Worm (Caenorhabditis elegans): ENCODE results near the gene F41G4.7.

F41G4.7 gene

ce11 chrX:16871355-16871754 lies 35.2 kb upstream of the F41G4.7 start:
- no peak for TF ChIP-seq nhr-6 (tag; optimal IDR thresholded peaks at IDR 0.05)
- TF ChIP-seq ama-1 (optimal IDR thresholded peaks at IDR 0.05) = no peak
- TF ChIP-seq unc-55 (GFP tag; optimal IDR thresholded peaks at IDR 0.05) = no peak
- no peak for TF ChIP-seq ztf-4 (tag; optimal IDR thresholded peaks at IDR 0.05)
- TF ChIP-seq sma-9 (GFP tag; optimal IDR thresholded peaks at IDR 0.05) = peak; percentile 80
- TF ChIP-seq sma-9 (tag; optimal IDR thresholded peaks at IDR 0.05) = no peak
- no peak for TF ChIP-seq nhr-77 (tag; optimal IDR thresholded peaks at IDR 0.05)
- peak; percentile 35 for TF ChIP-seq sma-3 (GFP tag; optimal IDR thresholded peaks at IDR 0.05)
- no peak for TF ChIP-seq elt-1 (tag; optimal IDR thresholded peaks at IDR 0.05)
- TF ChIP-seq nhr-21 (tag; optimal IDR thresholded peaks at IDR 0.05) = peak; percentile 56
- peak; percentile 80 for TF ChIP-seq blmp-1 (tag; optimal IDR thresholded peaks at IDR 0.05; ENCODE audit: insufficient read depth)
- no peak for TF ChIP-seq elt-3 (tag; optimal IDR thresholded peaks at IDR 0.05)
- TF ChIP-seq sem-4 (tag; optimal IDR thresholded peaks at IDR 0.05) = peak; percentile 27
- no peak for TF ChIP-seq ztf-11 (tag; optimal IDR thresholded peaks at IDR 0.05)
- TF ChIP-seq crh-2 (tag; optimal IDR thresholded peaks at IDR 0.05) = peak; percentile 1
- no peak for TF ChIP-seq nhr-11 (tag; optimal IDR thresholded peaks at IDR 0.05)
- no peak for TF ChIP-seq ceh-82 (tag; optimal IDR thresholded peaks at IDR 0.05)
- TF ChIP-seq unc-39 (tag; optimal IDR thresholded peaks at IDR 0.05) = no peak
- TF ChIP-seq mdl-1 (tag; optimal IDR thresholded peaks at IDR 0.05) = peak in 1 of 2 experiments; percentile 50
- TF ChIP-seq nhr-25 (tag; optimal IDR thresholded peaks at IDR 0.05) = peak; percentile 69
- peak; percentile 45 for TF ChIP-seq fos-1 (tag; optimal IDR thresholded peaks at IDR 0.05)
- no peak for TF ChIP-seq alr-1 (tag; optimal IDR thresholded peaks at IDR 0.05)
- no peak for TF ChIP-seq zag-1 (tag; optimal IDR thresholded peaks at IDR 0.05)

ce11 chrX:16868931-16869330 lies 32.7 kb upstream of the F41G4.7 start, which contains the start of gene aakg-2:
TSS of gene aakg-2 (minus strand) at chrX:16869031.
- TF ChIP-seq nhr-21 (tag; optimal IDR thresholded peaks at IDR 0.05) = no peak
- TF ChIP-seq ztf-1 (GFP tag; conservative IDR thresholded peaks at IDR 0.05) = no peak
- TF ChIP-seq ceh-82 (tag; optimal IDR thresholded peaks at IDR 0.05) = no peak
- TF ChIP-seq elt-1 (tag; optimal IDR thresholded peaks at IDR 0.05) = no peak
- no peak for TF ChIP-seq ZK546.5 (tag; optimal IDR thresholded peaks at IDR 0.05)
- no peak for TF ChIP-seq ztf-4 (tag; optimal IDR thresholded peaks at IDR 0.05)
- TF ChIP-seq C34F6.9 (tag; optimal IDR thresholded peaks at IDR 0.05) = no peak
- no peak for TF ChIP-seq sma-3 (GFP tag; optimal IDR thresholded peaks at IDR 0.05)
- TF ChIP-seq sem-4 (tag; optimal IDR thresholded peaks at IDR 0.05) = no peak

ce11 chrX:16865675-16866074 lies 29.5 kb upstream of the F41G4.7 start:
- no peak for TF ChIP-seq alr-1 (tag; optimal IDR thresholded peaks at IDR 0.05)
- TF ChIP-seq blmp-1 (tag; optimal IDR thresholded peaks at IDR 0.05; ENCODE audit: insufficient read depth) = no peak
- TF ChIP-seq skn-1 (tag; optimal IDR thresholded peaks at IDR 0.05) = no peak
- no peak for TF ChIP-seq mbf-1 (tag; optimal IDR thresholded peaks at IDR 0.05)
- no peak for TF ChIP-seq F13H6.1 (tag; optimal IDR thresholded peaks at IDR 0.05)
- no peak for TF ChIP-seq ceh-16 (tag; optimal IDR thresholded peaks at IDR 0.05)
- TF ChIP-seq sem-4 (tag; optimal IDR thresholded peaks at IDR 0.05) = no peak

- TF ChIP-seq ceh-16 (tag; optimal IDR thresholded peaks at IDR 0.05) (no peak), unc-62 (GFP tag; optimal IDR thresholded peaks at IDR 0.05) (no peak), Y55F3AM.14 (GFP tag; optimal IDR thresholded peaks at IDR 0.05) (no peak), peb-1 (tag; optimal IDR thresholded peaks at IDR 0.05) (no peak), snpc-4 (tag; optimal IDR thresholded peaks at IDR 0.05) (no peak), nhr-11 (tag; optimal IDR thresholded peaks at IDR 0.05) (no peak), blmp-1 (tag; optimal IDR thresholded peaks at IDR 0.05; ENCODE audit: insufficient read depth) (no peak), ztf-1 (GFP tag; conservative IDR thresholded peaks at IDR 0.05) (no peak)
Observed at ce11 chrX:16865016-16865415, 28.8 kb upstream of the F41G4.7 start.

- no peak for TF ChIP-seq nhr-25 (tag; optimal IDR thresholded peaks at IDR 0.05)
- TF ChIP-seq nhr-77 (tag; optimal IDR thresholded peaks at IDR 0.05) = no peak
- TF ChIP-seq nhr-21 (tag; optimal IDR thresholded peaks at IDR 0.05) = no peak
- TF ChIP-seq mdl-1 (tag; optimal IDR thresholded peaks at IDR 0.05) = no peak
- TF ChIP-seq sma-9 (GFP tag; optimal IDR thresholded peaks at IDR 0.05) = no peak
- TF ChIP-seq sma-9 (tag; optimal IDR thresholded peaks at IDR 0.05) = no peak
- TF ChIP-seq lin-13 (GFP tag; optimal IDR thresholded peaks at IDR 0.05) = no peak
- no peak for TF ChIP-seq nhr-12 (tag; optimal IDR thresholded peaks at IDR 0.05)
- TF ChIP-seq ceh-16 (tag; optimal IDR thresholded peaks at IDR 0.05) = no peak
- TF ChIP-seq C34F6.9 (tag; optimal IDR thresholded peaks at IDR 0.05) = no peak
- no peak for TF ChIP-seq elt-3 (tag; optimal IDR thresholded peaks at IDR 0.05)
- no peak for TF ChIP-seq sem-4 (tag; optimal IDR thresholded peaks at IDR 0.05)
- TF ChIP-seq sma-3 (GFP tag; optimal IDR thresholded peaks at IDR 0.05) = no peak
- TF ChIP-seq alr-1 (tag; optimal IDR thresholded peaks at IDR 0.05) = no peak
- TF ChIP-seq dmd-4 (tag; optimal IDR thresholded peaks at IDR 0.05) = no peak
- no peak for TF ChIP-seq unc-55 (GFP tag; optimal IDR thresholded peaks at IDR 0.05)
- TF ChIP-seq snpc-4 (tag; optimal IDR thresholded peaks at IDR 0.05) = no peak
- TF ChIP-seq aly-2 (tag; optimal IDR thresholded peaks at IDR 0.05) = no peak
Observed at ce11 chrX:16863320-16863719, 27.1 kb upstream of the F41G4.7 start.
